Fruit fly (Drosophila melanogaster) whole organism, embryonic: ENCODE measurements around the gene Fancd2.

Experiments used
- BEAF-32 ChIP-seq: fragments of 200-800 bp; sonication (Bioruptor generic); optimal IDR thresholded peaks from 3 replicates; lab custom pipeline; 2017; ENCODE audit warnings: missing biosample characterization, missing genetic modification characterization, mild to moderate bottlenecking, moderate library complexity, missing genetic modification reagents
- CG10462 ChIP-seq: fragments of 200-800 bp; sonication (Bioruptor generic); optimal IDR thresholded peaks from 2 replicates; lab custom pipeline; 2016; ENCODE audit warnings: missing biosample characterization, missing genetic modification characterization
- CG10654 ChIP-seq: fragments of 200-800 bp; sonication (Bioruptor generic); optimal IDR thresholded peaks from 2 replicates; lab custom pipeline; 2016; ENCODE audit warnings: missing biosample characterization, missing genetic modification characterization
- CG10959 ChIP-seq: fragments of 200-800 bp; sonication (Bioruptor generic); IDR thresholded peaks from 2 replicates; pipeline ENCODE4 v1.3.6; 2022; ENCODE audit warnings: missing biosample characterization, missing genetic modification characterization
- CG11085 ChIP-seq: fragments of 200-800 bp; sonication (Bioruptor generic); IDR thresholded peaks from 2 replicates; pipeline ENCODE4 v1.3.6; 2022; ENCODE audit warnings: missing biosample characterization, missing genetic modification characterization
- CG12155 ChIP-seq: fragments of 200-800 bp; sonication (Bioruptor generic); optimal IDR thresholded peaks from 3 replicates; lab custom pipeline; 2016; ENCODE audit warnings: missing biosample characterization, missing genetic modification characterization
- CG12659 ChIP-seq: fragments of 200-800 bp; sonication (Bioruptor generic); optimal IDR thresholded peaks from 3 replicates; lab custom pipeline; 2017; ENCODE audit warnings: mild to moderate bottlenecking, missing biosample characterization, missing genetic modification reagents, missing genetic modification characterization
- CG12942 ChIP-seq: fragments of 200-800 bp; sonication (Bioruptor generic); optimal IDR thresholded peaks from 3 replicates; lab custom pipeline; 2016; ENCODE audit warnings: missing biosample characterization, missing genetic modification characterization
- CG13123 ChIP-seq: fragments of 200-800 bp; sonication (Bioruptor generic); optimal IDR thresholded peaks from 2 replicates; lab custom pipeline; 2016; ENCODE audit warnings: missing biosample characterization, missing genetic modification characterization
- CG13296 ChIP-seq: fragments of 200-800 bp; sonication (Bioruptor generic); optimal IDR thresholded peaks from 3 replicates; lab custom pipeline; 2018; ENCODE audit warnings: missing biosample characterization, mild to moderate bottlenecking, missing genetic modification characterization
- CG14441 ChIP-seq: fragments of 200-800 bp; sonication (Bioruptor generic); IDR thresholded peaks from 2 replicates; pipeline ENCODE4 v1.3.6; 2022; ENCODE audit warnings: missing biosample characterization, missing genetic modification characterization
- CG14860 ChIP-seq: fragments of 200-800 bp; sonication (Bioruptor generic); IDR thresholded peaks from 3 replicates; pipeline ENCODE4 v1.3.6; 2022; ENCODE audit warnings: missing biosample characterization, missing genetic modification characterization; ENCODE audit not compliant: partially characterized antibody
- CG1529 ChIP-seq: fragments of 200-800 bp; sonication (Bioruptor generic); optimal IDR thresholded peaks from 3 replicates; lab custom pipeline; 2018; ENCODE audit warnings: missing biosample characterization, missing genetic modification characterization
- CG15514 ChIP-seq: fragments of 200-800 bp; sonication (Bioruptor generic); optimal IDR thresholded peaks from 3 replicates; lab custom pipeline; 2017; ENCODE audit warnings: missing biosample characterization, missing genetic modification characterization, mild to moderate bottlenecking, moderate library complexity, missing genetic modification reagents
- CG17328 ChIP-seq: fragments of 200-800 bp; sonication (Bioruptor generic); IDR thresholded peaks from 2 replicates; pipeline ENCODE4 v1.3.6; 2022; ENCODE audit warnings: missing biosample characterization, missing genetic modification characterization
- CG17359 ChIP-seq: fragments of 200-800 bp; sonication (Bioruptor generic); optimal IDR thresholded peaks from 3 replicates; lab custom pipeline; 2018; ENCODE audit warnings: missing biosample characterization, mild to moderate bottlenecking, missing genetic modification characterization, moderate library complexity
- CG17912 ChIP-seq: fragments of 200-800 bp; sonication (Bioruptor generic); optimal IDR thresholded peaks from 2 replicates; lab custom pipeline; 2018; ENCODE audit warnings: missing biosample characterization, mild to moderate bottlenecking, missing genetic modification characterization
- CG18476 ChIP-seq: fragments of 200-800 bp; sonication (Bioruptor generic); optimal IDR thresholded peaks from 2 replicates; lab custom pipeline; 2016; ENCODE audit warnings: missing biosample characterization, mild to moderate bottlenecking, missing genetic modification characterization
- CG18599 ChIP-seq: fragments of 200-800 bp; sonication (Bioruptor generic); optimal IDR thresholded peaks from 3 replicates; lab custom pipeline; 2017; ENCODE audit warnings: missing biosample characterization, missing genetic modification characterization, mild to moderate bottlenecking, moderate library complexity, missing genetic modification reagents
- CG18619 ChIP-seq: fragments of 200-800 bp; sonication (Bioruptor generic); optimal IDR thresholded peaks from 3 replicates; lab custom pipeline; 2017; ENCODE audit warnings: missing biosample characterization, mild to moderate bottlenecking, missing genetic modification characterization
- CG30403 ChIP-seq: fragments of 200-800 bp; sonication (Bioruptor generic); optimal IDR thresholded peaks from 3 replicates; lab custom pipeline; 2016; ENCODE audit warnings: missing biosample characterization, missing genetic modification characterization
- CG31224 ChIP-seq: fragments of 200-800 bp; sonication (Bioruptor generic); IDR thresholded peaks from 2 replicates; pipeline ENCODE4 v1.3.6; 2022; ENCODE audit warnings: missing biosample characterization, missing genetic modification characterization
- CG34224 ChIP-seq: fragments of 200-800 bp; sonication (Bioruptor generic); IDR thresholded peaks from 3 replicates; pipeline ENCODE4 v1.3.6; 2022; ENCODE audit warnings: missing biosample characterization, missing genetic modification characterization; ENCODE audit not compliant: partially characterized antibody
- CG3847 ChIP-seq: fragments of 200-800 bp; sonication (Bioruptor generic); IDR thresholded peaks from 2 replicates; pipeline ENCODE4 v1.3.6; 2022; ENCODE audit warnings: missing biosample characterization, missing genetic modification characterization
- CG4707 ChIP-seq: fragments of 200-800 bp; sonication (Bioruptor generic); optimal IDR thresholded peaks from 2 replicates; lab custom pipeline; 2018; ENCODE audit warnings: missing biosample characterization, mild to moderate bottlenecking, missing genetic modification characterization, moderate library complexity
- CG4730 ChIP-seq: fragments of 200-800 bp; sonication (Bioruptor generic); IDR thresholded peaks from 2 replicates; pipeline ENCODE4 v1.3.6; 2022; ENCODE audit warnings: missing biosample characterization, missing genetic modification characterization
- CG5180 ChIP-seq: fragments of 200-800 bp; sonication (Bioruptor generic); optimal IDR thresholded peaks from 3 replicates; lab custom pipeline; 2017; ENCODE audit warnings: missing biosample characterization, missing genetic modification characterization, mild to moderate bottlenecking, moderate library complexity, missing genetic modification reagents
- CG6654 ChIP-seq: fragments of 200-800 bp; sonication (Bioruptor generic); optimal IDR thresholded peaks from 2 replicates; lab custom pipeline; 2017; ENCODE audit warnings: missing biosample characterization, mild to moderate bottlenecking, missing genetic modification characterization
- CG8765 ChIP-seq: fragments of 200-800 bp; sonication (Bioruptor generic); IDR thresholded peaks from 2 replicates; pipeline ENCODE4 v1.3.6; 2022; ENCODE audit warnings: missing biosample characterization, missing genetic modification characterization
- CG8944 ChIP-seq: fragments of 200-800 bp; sonication (Bioruptor generic); optimal IDR thresholded peaks from 3 replicates; lab custom pipeline; 2016; ENCODE audit warnings: missing biosample characterization, missing genetic modification characterization
- CG9797 ChIP-seq: fragments of 200-800 bp; sonication (Bioruptor generic); optimal IDR thresholded peaks from 3 replicates; lab custom pipeline; 2018; ENCODE audit warnings: missing biosample characterization, mild to moderate bottlenecking, missing genetic modification characterization
- Dll ChIP-seq: fragments of 200-800 bp; sonication (Bioruptor generic); IDR thresholded peaks from 4 replicates; pipeline ENCODE4 v1.3.6; 2022; ENCODE audit warnings: missing biosample characterization, missing genetic modification characterization; ENCODE audit not compliant: partially characterized antibody
- E2f1 ChIP-seq: fragments of 200-800 bp; sonication (Bioruptor generic); IDR thresholded peaks from 2 replicates; pipeline ENCODE4 v1.3.6; 2022; ENCODE audit warnings: missing biosample characterization, missing genetic modification characterization
- Med ChIP-seq: fragments of 200-800 bp; sonication (Bioruptor generic); peaks from one replicate; lab custom pipeline; 2016; ENCODE audit warnings: missing biosample characterization, missing genetic modification characterization, mild to moderate bottlenecking, inconsistent platforms, moderate library complexity
- NC2α ChIP-seq: fragments of 200-800 bp; sonication (Bioruptor generic); optimal IDR thresholded peaks from 2 replicates; lab custom pipeline; 2016; ENCODE audit warnings: missing biosample characterization, missing genetic modification characterization
- Ravus ChIP-seq: fragments of 200-800 bp; sonication (Bioruptor generic); IDR thresholded peaks from 2 replicates; pipeline ENCODE4 v1.3.6; 2022; ENCODE audit warnings: missing biosample characterization, missing genetic modification characterization
- Rx ChIP-seq: fragments of 200-800 bp; sonication (Bioruptor generic); IDR thresholded peaks from 2 replicates; pipeline ENCODE4 v1.3.6; 2022; ENCODE audit warnings: missing biosample characterization, missing genetic modification characterization
- TFAM ChIP-seq: fragments of 200-800 bp; sonication (Bioruptor generic); optimal IDR thresholded peaks from 2 replicates; lab custom pipeline; 2017; ENCODE audit warnings: missing biosample characterization, missing genetic modification characterization, inconsistent platforms
- Usf ChIP-seq: fragments of 200-800 bp; sonication (Bioruptor generic); optimal IDR thresholded peaks from 2 replicates; lab custom pipeline; 2017; ENCODE audit warnings: missing genotype, missing biosample characterization, missing genetic modification characterization
- Xrp1 ChIP-seq: fragments of 200-800 bp; sonication (Bioruptor generic); IDR thresholded peaks from 2 replicates; pipeline ENCODE4 v1.3.6; 2022; ENCODE audit warnings: missing biosample characterization, missing genetic modification characterization
- crp ChIP-seq, 2 experiments: fragments of 200-800 bp; sonication (Bioruptor generic); optimal IDR thresholded peaks; 2 replicates in 1 of 2; 3 replicates in 1 of 2; lab custom pipeline; 2017; ENCODE audit warnings: missing biosample characterization in 2 of 2, missing genetic modification characterization in 2 of 2, mild to moderate bottlenecking in 1 of 2, moderate library complexity in 1 of 2
- disco-r ChIP-seq: fragments of 200-800 bp; sonication (Bioruptor generic); optimal IDR thresholded peaks from 2 replicates; lab custom pipeline; 2016; ENCODE audit warnings: missing biosample characterization, missing genetic modification characterization
- emc ChIP-seq: fragments of 200-800 bp; sonication (Bioruptor generic); optimal IDR thresholded peaks from 2 replicates; lab custom pipeline; 2016; ENCODE audit warnings: missing biosample characterization, missing genetic modification characterization
- jumu ChIP-seq: fragments of 200-800 bp; sonication (Bioruptor generic); optimal IDR thresholded peaks from 3 replicates; lab custom pipeline; 2016; ENCODE audit warnings: missing biosample characterization, missing genetic modification characterization
- nerfin-2 ChIP-seq: fragments of 200-800 bp; sonication (Bioruptor generic); IDR thresholded peaks from 2 replicates; pipeline ENCODE4 v1.3.6; 2022; ENCODE audit warnings: missing biosample characterization, missing genetic modification characterization; ENCODE audit not compliant: partially characterized antibody
- prd ChIP-seq, 3 experiments: fragments of >200 bp in 2 of 3; fragments of 200-800 bp in 1 of 3; sonication (Bioruptor generic) in 1 of 3; optimal IDR thresholded peaks in 2 of 3; IDR thresholded peaks in 1 of 3; 2 replicates in 2 of 3; 3 replicates in 1 of 3; pipeline versions ENCODE4 v1.3.6 to Lab custom; 2017 to 2022; ENCODE audit warnings: missing biosample characterization in 1 of 3, missing genetic modification characterization in 1 of 3
- run ChIP-seq: fragments of 200-800 bp; sonication (Bioruptor generic); optimal IDR thresholded peaks from 3 replicates; lab custom pipeline; 2018; ENCODE audit warnings: missing biosample characterization, mild to moderate bottlenecking, missing genetic modification characterization
- salm ChIP-seq: fragments of 200-800 bp; sonication (Bioruptor generic); optimal IDR thresholded peaks from 2 replicates; lab custom pipeline; 2018; ENCODE audit warnings: missing biosample characterization, mild to moderate bottlenecking, missing genetic modification characterization
- sna ChIP-seq: fragments of 200-800 bp; sonication (Bioruptor generic); IDR thresholded peaks from 2 replicates; pipeline ENCODE4 v1.3.6; 2022; ENCODE audit warnings: missing biosample characterization, missing genetic modification characterization; ENCODE audit not compliant: partially characterized antibody
- wor ChIP-seq: fragments of 200-800 bp; sonication (Bioruptor generic); IDR thresholded peaks from 2 replicates; pipeline ENCODE4 v1.3.6; 2022; ENCODE audit warnings: missing biosample characterization, missing genetic modification characterization

Fancd2 gene

dm6 chr3R:20762175-20762795 lies 53.7 kb downstream of the Fancd2 start, which contains the start of gene CG31195 (continued):
- TF ChIP-seq prd (optimal IDR thresholded peaks at IDR 0.05; lab: Kevin White, UChicago) (no peak), prd (GFP tag; IDR thresholded peaks at IDR 0.05; lab: Robert Waterston, UW) (no peak), CG8765 (GFP tag; lab: Robert Waterston, UW) (no peak), TFAM (GFP tag; lab: Kevin White, UChicago) (no peak), NC2α (no peak), CG3847 (GFP tag; lab: Robert Waterston, UW) (no peak), Ravus (GFP tag; lab: Robert Waterston, UW) (no peak), wor (GFP tag; lab: Robert Waterston, UW) (no peak), CG31224 (GFP tag; lab: Robert Waterston, UW) (no peak), sna (GFP tag; lab: Robert Waterston, UW) (peak; percentile 75), CG8944 (GFP tag; lab: Kevin White, UChicago) (no peak), CG14860 (GFP tag; lab: Robert Waterston, UW) (peak; percentile 69), CG17912 (GFP tag; lab: Kevin White, UChicago) (no peak), Med (GFP tag; lab: Kevin White, UChicago) (peak; percentile 8), crp (GFP tag; optimal IDR thresholded peaks at IDR 0.05; lab: Kevin White, UChicago) (no peak), CG13123 (GFP tag; lab: Kevin White, UChicago) (no peak), Xrp1 (no peak), CG15514 (GFP tag; lab: Kevin White, UChicago) (peak; percentile 57), CG6654 (GFP tag; lab: Kevin White, UChicago) (no peak), CG4730 (GFP tag; lab: Robert Waterston, UW) (no peak), salm (tag; lab: Kevin White, UChicago) (no peak), CG10462 (GFP tag; lab: Kevin White, UChicago) (no peak), CG12942 (GFP tag; lab: Kevin White, UChicago) (no peak), emc (no peak), CG14441 (GFP tag; lab: Robert Waterston, UW) (no peak), run (tag; lab: Kevin White, UChicago) (no peak), Dll (GFP tag; lab: Robert Waterston, UW) (peak; percentile 87; the same call in 3 of the 4 replicates), CG13296 (GFP tag; lab: Kevin White, UChicago) (no peak), CG18476 (GFP tag; lab: Kevin White, UChicago) (peak; percentile 13), CG12155 (GFP tag; lab: Kevin White, UChicago) (no peak), CG9797 (GFP tag; lab: Kevin White, UChicago) (no peak), BEAF-32 (GFP tag; lab: Kevin White, UChicago) (peak; percentile 78), nerfin-2 (GFP tag; lab: Robert Waterston, UW) (no peak), CG10654 (GFP tag; lab: Kevin White, UChicago) (no peak), CG18599 (GFP tag; lab: Kevin White, UChicago) (no peak), CG10959 (GFP tag; lab: Robert Waterston, UW) (no peak), CG4707 (no peak), Usf (no peak), CG18619 (no peak), CG34224 (GFP tag; lab: Robert Waterston, UW) (peak; percentile 77), CG5180 (no peak), disco-r (no peak), CG17359 (tag; lab: Kevin White, UChicago) (no peak), Rx (GFP tag; lab: Robert Waterston, UW) (no peak), CG12659 (GFP tag; lab: Kevin White, UChicago) (peak; percentile 21), jumu (no peak), CG30403 (peak; percentile 44), CG1529 (GFP tag; lab: Kevin White, UChicago) (no peak), CG11085 (GFP tag; lab: Robert Waterston, UW) (no peak), E2f1 (no peak), CG17328 (GFP tag; lab: Robert Waterston, UW) (no peak)
